Fruit fly (Drosophila melanogaster) whole organism, embryonic: ENCODE results near the gene Fnta.

ENCODE experiments used
- Ada2b ChIP-seq: fragments of 200-800 bp; sonication (Bioruptor generic); IDR thresholded peaks from 2 replicates; pipeline ENCODE4 v1.3.6; 2022; ENCODE audit warnings: missing biosample characterization, missing genetic modification characterization
- Blimp-1 ChIP-seq: fragments of 200-800 bp; sonication (Bioruptor generic); optimal IDR thresholded peaks from 3 replicates; lab custom pipeline; 2018; ENCODE audit warnings: missing biosample characterization, missing genetic modification characterization, mild to moderate bottlenecking, moderate library complexity, missing genetic modification reagents
- CG10959 ChIP-seq: fragments of 200-800 bp; sonication (Bioruptor generic); IDR thresholded peaks from 2 replicates; pipeline ENCODE4 v1.3.6; 2022; ENCODE audit warnings: missing biosample characterization, missing genetic modification characterization
- CG11696 ChIP-seq: fragments of 200-800 bp; sonication (Bioruptor generic); IDR thresholded peaks from 2 replicates; pipeline ENCODE4 v1.3.6; 2022; ENCODE audit warnings: missing biosample characterization, missing genetic modification characterization
- CG12391 ChIP-seq: fragments of 200-800 bp; sonication (Bioruptor generic); optimal IDR thresholded peaks from 3 replicates; lab custom pipeline; 2018; ENCODE audit warnings: missing biosample characterization, mild to moderate bottlenecking, missing genetic modification characterization, moderate library complexity
- CG13296 ChIP-seq: fragments of 200-800 bp; sonication (Bioruptor generic); optimal IDR thresholded peaks from 3 replicates; lab custom pipeline; 2018; ENCODE audit warnings: missing biosample characterization, mild to moderate bottlenecking, missing genetic modification characterization
- CG13424 ChIP-seq: fragments of 200-800 bp; sonication (Bioruptor generic); optimal IDR thresholded peaks from 2 replicates; lab custom pipeline; 2019; ENCODE audit warnings: missing biosample characterization, mild to moderate bottlenecking, missing genetic modification characterization, moderate library complexity
- CG1529 ChIP-seq: fragments of 200-800 bp; sonication (Bioruptor generic); optimal IDR thresholded peaks from 3 replicates; lab custom pipeline; 2018; ENCODE audit warnings: missing biosample characterization, missing genetic modification characterization
- CG1647 ChIP-seq: fragments of 200-800 bp; sonication (Bioruptor generic); optimal IDR thresholded peaks from 3 replicates; lab custom pipeline; 2016; ENCODE audit warnings: missing biosample characterization, missing genetic modification characterization
- CG17328 ChIP-seq: fragments of 200-800 bp; sonication (Bioruptor generic); IDR thresholded peaks from 2 replicates; pipeline ENCODE4 v1.3.6; 2022; ENCODE audit warnings: missing biosample characterization, missing genetic modification characterization
- CG17912 ChIP-seq: fragments of 200-800 bp; sonication (Bioruptor generic); optimal IDR thresholded peaks from 2 replicates; lab custom pipeline; 2018; ENCODE audit warnings: missing biosample characterization, mild to moderate bottlenecking, missing genetic modification characterization
- CG18599 ChIP-seq: fragments of 200-800 bp; sonication (Bioruptor generic); optimal IDR thresholded peaks from 3 replicates; lab custom pipeline; 2017; ENCODE audit warnings: missing biosample characterization, missing genetic modification characterization, mild to moderate bottlenecking, moderate library complexity, missing genetic modification reagents
- CG2120 ChIP-seq: fragments of 200-800 bp; sonication (Bioruptor generic); optimal IDR thresholded peaks from 3 replicates; lab custom pipeline; 2016; ENCODE audit warnings: missing biosample characterization, missing genetic modification characterization
- CG2712 ChIP-seq: fragments of 200-800 bp; optimal IDR thresholded peaks from 3 replicates; lab custom pipeline; 2019; ENCODE audit warnings: missing biosample characterization, mild to moderate bottlenecking, missing genetic modification characterization, moderate library complexity
- CG2889 ChIP-seq: fragments of 200-800 bp; sonication (Bioruptor generic); IDR thresholded peaks from 3 replicates; pipeline ENCODE4 v1.3.6; 2022; ENCODE audit warnings: missing biosample characterization, missing genetic modification characterization
- CG32532 ChIP-seq: fragments of 200-800 bp; sonication (Bioruptor generic); IDR thresholded peaks from 2 replicates; pipeline ENCODE4 v1.3.6; 2022; ENCODE audit warnings: missing biosample characterization, missing genetic modification characterization
- CG34422 ChIP-seq: fragments of 200-800 bp; sonication (Bioruptor generic); IDR thresholded peaks from 3 replicates; pipeline ENCODE4 v1.3.6; 2022; ENCODE audit warnings: missing biosample characterization, missing genetic modification characterization
- CG43689 ChIP-seq: fragments of 200-800 bp; sonication (Bioruptor generic); IDR thresholded peaks from 2 replicates; pipeline ENCODE4 v1.3.6; 2022; ENCODE audit warnings: missing biosample characterization, missing genetic modification characterization
- CG4730 ChIP-seq: fragments of 200-800 bp; sonication (Bioruptor generic); IDR thresholded peaks from 2 replicates; pipeline ENCODE4 v1.3.6; 2022; ENCODE audit warnings: missing biosample characterization, missing genetic modification characterization
- CG5245 ChIP-seq: fragments of 200-800 bp; sonication (Bioruptor generic); optimal IDR thresholded peaks from 3 replicates; lab custom pipeline; 2016; ENCODE audit warnings: missing biosample characterization, missing genetic modification characterization
- CG6683 ChIP-seq: fragments of 200-800 bp; sonication (Bioruptor generic); optimal IDR thresholded peaks from 2 replicates; lab custom pipeline; 2017; ENCODE audit warnings: missing biosample characterization, mild to moderate bottlenecking, missing genetic modification characterization, missing genetic modification reagents
- CG7556 ChIP-seq: fragments of 200-800 bp; sonication (Bioruptor generic); optimal IDR thresholded peaks from 2 replicates; lab custom pipeline; 2017; ENCODE audit warnings: missing biosample characterization, mild to moderate bottlenecking, missing genetic modification characterization
- CG7839 ChIP-seq: fragments of 200-800 bp; sonication (Bioruptor generic); optimal IDR thresholded peaks from 3 replicates; lab custom pipeline; 2018; ENCODE audit warnings: missing biosample characterization, mild to moderate bottlenecking, missing genetic modification characterization, moderate library complexity
- CG9727 ChIP-seq: fragments of 200-800 bp; sonication (Bioruptor generic); optimal IDR thresholded peaks from 3 replicates; lab custom pipeline; 2017; ENCODE audit warnings: missing biosample characterization, mild to moderate bottlenecking, missing genetic modification characterization
- CG9797 ChIP-seq: fragments of 200-800 bp; sonication (Bioruptor generic); optimal IDR thresholded peaks from 3 replicates; lab custom pipeline; 2018; ENCODE audit warnings: missing biosample characterization, mild to moderate bottlenecking, missing genetic modification characterization
- Chrac-16 ChIP-seq: fragments of 200-800 bp; sonication (Bioruptor generic); optimal IDR thresholded peaks from 3 replicates; lab custom pipeline; 2016; ENCODE audit warnings: missing biosample characterization, missing genetic modification characterization
- D19B ChIP-seq: fragments of 200-800 bp; sonication (Bioruptor generic); optimal IDR thresholded peaks from 2 replicates; lab custom pipeline; 2017; ENCODE audit warnings: missing biosample characterization, mild to moderate bottlenecking, missing genetic modification characterization
- Fer2 ChIP-seq: fragments of 200-800 bp; sonication (Bioruptor generic); optimal IDR thresholded peaks from 2 replicates; lab custom pipeline; 2018; ENCODE audit warnings: missing biosample characterization, mild to moderate bottlenecking, missing genetic modification characterization, moderate library complexity
- HHEX ChIP-seq: fragments of 200-800 bp; sonication (Bioruptor generic); optimal IDR thresholded peaks from 3 replicates; lab custom pipeline; 2017; ENCODE audit warnings: missing biosample characterization, mild to moderate bottlenecking, missing genetic modification characterization, missing genetic modification reagents
- Hr3 ChIP-seq: fragments of 200-800 bp; sonication (Bioruptor generic); optimal IDR thresholded peaks from 3 replicates; lab custom pipeline; 2016; ENCODE audit warnings: missing biosample characterization, missing genetic modification characterization
- Mad ChIP-seq: fragments of 200-800 bp; sonication (Bioruptor generic); optimal IDR thresholded peaks from 2 replicates; lab custom pipeline; 2016; ENCODE audit warnings: missing biosample characterization, missing genetic modification characterization
- Pdp1 ChIP-seq, 2 experiments: fragments of 200-800 bp; sonication (Bioruptor generic); optimal IDR thresholded peaks; 3 replicates each; lab custom pipeline; 2016; ENCODE audit warnings: missing biosample characterization in 2 of 2, missing genetic modification characterization in 2 of 2, mild to moderate bottlenecking in 1 of 2, moderate library complexity in 1 of 2
- Six4 ChIP-seq: fragments of 200-800 bp; sonication (Bioruptor generic); optimal IDR thresholded peaks from 2 replicates; lab custom pipeline; 2016; ENCODE audit warnings: missing biosample characterization, missing genetic modification characterization
- YL-1 ChIP-seq: fragments of 200-800 bp; sonication (Bioruptor generic); optimal IDR thresholded peaks from 3 replicates; lab custom pipeline; 2017; ENCODE audit warnings: missing biosample characterization, mild to moderate bottlenecking, missing genetic modification characterization
- ato ChIP-seq: fragments of 200-800 bp; sonication (Bioruptor generic); IDR thresholded peaks from 2 replicates; pipeline ENCODE4 v1.3.6; 2022; ENCODE audit warnings: missing biosample characterization, missing genetic modification characterization; ENCODE audit not compliant: partially characterized antibody
- bcd ChIP-seq: fragments of 200-800 bp; sonication (Bioruptor generic); optimal IDR thresholded peaks from 2 replicates; lab custom pipeline; 2017; ENCODE audit warnings: missing biosample characterization, mild to moderate bottlenecking, missing genetic modification characterization
- bsh ChIP-seq, 2 experiments: fragments of 200-800 bp; sonication (Bioruptor generic); optimal IDR thresholded peaks; 2 replicates each; lab custom pipeline; 2017 to 2018; ENCODE audit warnings: mild to moderate bottlenecking in 2 of 2, missing biosample characterization in 2 of 2, missing genetic modification characterization in 2 of 2, moderate library complexity in 1 of 2
- en ChIP-seq: fragments of 200-800 bp; sonication (Bioruptor generic); optimal IDR thresholded peaks from 2 replicates; lab custom pipeline; 2016; ENCODE audit warnings: missing biosample characterization, missing genetic modification characterization
- exex ChIP-seq: fragments of 200-800 bp; sonication (Bioruptor generic); optimal IDR thresholded peaks from 4 replicates; lab custom pipeline; 2018; ENCODE audit warnings: missing biosample characterization, mild to moderate bottlenecking, missing genetic modification characterization, moderate library complexity
- fd3F ChIP-seq: fragments of 200-800 bp; sonication (Bioruptor generic); optimal IDR thresholded peaks from 2 replicates; lab custom pipeline; 2018; ENCODE audit warnings: missing biosample characterization, mild to moderate bottlenecking, missing genetic modification characterization, moderate library complexity
- gce ChIP-seq: fragments of 200-800 bp; sonication (Bioruptor generic); IDR thresholded peaks from 3 replicates; pipeline ENCODE4 v1.3.6; 2022; ENCODE audit warnings: missing biosample characterization, missing genetic modification characterization
- gcm2 ChIP-seq: fragments of 200-800 bp; sonication (Bioruptor generic); optimal IDR thresholded peaks from 2 replicates; lab custom pipeline; 2016; ENCODE audit warnings: missing biosample characterization, missing genetic modification characterization
- hkb ChIP-seq, 2 experiments: fragments of 200-800 bp in 1 of 2; fragments of >200 bp in 1 of 2; sonication (Bioruptor generic) in 1 of 2; IDR thresholded peaks in 1 of 2; optimal IDR thresholded peaks in 1 of 2; 2 replicates each; pipeline versions ENCODE4 v1.3.6 to Lab custom; 2017 to 2022; ENCODE audit warnings: missing biosample characterization in 1 of 2, missing genetic modification characterization in 1 of 2
- hth ChIP-seq: fragments of >200 bp; optimal IDR thresholded peaks from 2 replicates; lab custom pipeline; 2017; ENCODE audit warnings: inconsistent platforms
- ind ChIP-seq: fragments of 200-800 bp; sonication (Bioruptor generic); optimal IDR thresholded peaks from 3 replicates; lab custom pipeline; 2016; ENCODE audit warnings: missing biosample characterization, missing genetic modification characterization
- jing ChIP-seq: fragments of 200-800 bp; sonication (Bioruptor generic); optimal IDR thresholded peaks from 2 replicates; lab custom pipeline; 2018; ENCODE audit warnings: missing biosample characterization, mild to moderate bottlenecking, missing genetic modification characterization
- lab ChIP-seq: fragments of 200-800 bp; sonication (Bioruptor generic); optimal IDR thresholded peaks from 3 replicates; lab custom pipeline; 2017; ENCODE audit warnings: missing biosample characterization, missing genetic modification characterization, mild to moderate bottlenecking, moderate library complexity, missing genetic modification reagents
- lmd ChIP-seq: fragments of 200-800 bp; sonication (Bioruptor generic); IDR thresholded peaks from 2 replicates; pipeline ENCODE4 v1.3.6; 2022; ENCODE audit warnings: missing biosample characterization, missing genetic modification characterization
- sisA ChIP-seq: fragments of 200-800 bp; sonication (Bioruptor generic); IDR thresholded peaks from 2 replicates; pipeline ENCODE4 v1.3.6; 2022; ENCODE audit warnings: missing biosample characterization, missing genetic modification characterization
- zen ChIP-seq: fragments of 200-800 bp; sonication (Bioruptor generic); optimal IDR thresholded peaks from 3 replicates; lab custom pipeline; 2018; ENCODE audit warnings: missing biosample characterization, mild to moderate bottlenecking, missing genetic modification characterization, moderate library complexity

Fnta gene

dm6 chr2L:4856118-4856517 lies 25.6 kb upstream of the Fnta start:
- peak; percentile 82 for TF ChIP-seq lab (GFP tag; lab: Kevin White, UChicago)
- TF ChIP-seq CG2889 (GFP tag; lab: Robert Waterston, UW): peak; percentile 41; the same call in 1 of the 3 replicates
- peak; percentile 53 for TF ChIP-seq CG13296 (GFP tag; lab: Kevin White, UChicago)
- TF ChIP-seq hkb (optimal IDR thresholded peaks at IDR 0.05; lab: Kevin White, UChicago): no peak
- TF ChIP-seq hkb (GFP tag; IDR thresholded peaks at IDR 0.05; lab: Robert Waterston, UW): peak; percentile 68
- peak; percentile 74 for TF ChIP-seq CG17328 (GFP tag; lab: Robert Waterston, UW)
- TF ChIP-seq Chrac-16 (GFP tag; lab: Kevin White, UChicago): peak; percentile 52
- peak; percentile 65 for TF ChIP-seq zen
- TF ChIP-seq Six4 (GFP tag; lab: Kevin White, UChicago): peak; percentile 45
- peak; percentile 66 for TF ChIP-seq CG2120 (GFP tag; lab: Kevin White, UChicago)
- TF ChIP-seq CG4730 (GFP tag; lab: Robert Waterston, UW): peak; percentile 27; the same call in 1 of the 2 replicates
- TF ChIP-seq fd3F: peak; percentile 9
- TF ChIP-seq CG18599: peak; percentile 80
- TF ChIP-seq Ada2b (GFP tag; lab: Robert Waterston, UW): peak; percentile 44; the same call in 1 of the 2 replicates
- no peak for TF ChIP-seq CG17912 (GFP tag; lab: Kevin White, UChicago)
- TF ChIP-seq gcm2 (GFP tag; lab: Kevin White, UChicago): no peak
- TF ChIP-seq lmd (GFP tag; lab: Robert Waterston, UW): peak; percentile 51
- TF ChIP-seq CG11696 (GFP tag; lab: Robert Waterston, UW): peak; percentile 87
- no peak for TF ChIP-seq exex (tag; lab: Kevin White, UChicago)
- TF ChIP-seq bsh (GFP tag; optimal IDR thresholded peaks at IDR 0.05; lab: Kevin White, UChicago): peak in 1 of 2 experiments; percentile 61
- TF ChIP-seq HHEX (GFP tag; lab: Kevin White, UChicago): peak; percentile 58
- peak in 1 of 2 experiments; percentile 19 for TF ChIP-seq Pdp1 (GFP tag; optimal IDR thresholded peaks at IDR 0.05; lab: Kevin White, UChicago)
- peak; percentile 52 for TF ChIP-seq CG6683 (GFP tag; lab: Kevin White, UChicago)
- TF ChIP-seq CG2712 (tag; lab: Kevin White, UChicago): peak; percentile 86
- peak; percentile 78 for TF ChIP-seq CG7839 (tag; lab: Kevin White, UChicago)
- no peak for TF ChIP-seq YL-1 (GFP tag; lab: Kevin White, UChicago)
- TF ChIP-seq Hr3: peak; percentile 39
- peak; percentile 68 for TF ChIP-seq CG34422 (GFP tag; lab: Robert Waterston, UW)
- TF ChIP-seq ato (GFP tag; lab: Robert Waterston, UW): no peak
- no peak for TF ChIP-seq hth (lab: Kevin White, UChicago)
- TF ChIP-seq CG1529: peak; percentile 38
- peak; percentile 83 for TF ChIP-seq CG12391 (tag; lab: Kevin White, UChicago)
- no peak for TF ChIP-seq Fer2 (tag; lab: Kevin White, UChicago)
- TF ChIP-seq CG1647 (GFP tag; lab: Kevin White, UChicago): no peak
- peak; percentile 36; the same call in 1 of the 2 replicates for TF ChIP-seq CG32532 (GFP tag; lab: Robert Waterston, UW)
- peak; percentile 24 for TF ChIP-seq jing
- TF ChIP-seq CG13424 (tag; lab: Kevin White, UChicago): peak; percentile 76
- TF ChIP-seq gce (GFP tag; lab: Robert Waterston, UW): 0 out of 3 replicates have a peak, but pooled peaks have one; percentile 14
- TF ChIP-seq CG10959 (GFP tag; lab: Robert Waterston, UW): no peak
- no peak for TF ChIP-seq D19B (GFP tag; lab: Kevin White, UChicago)
- TF ChIP-seq CG5245: peak; percentile 15
- no peak for TF ChIP-seq CG9797 (GFP tag; lab: Kevin White, UChicago)
- TF ChIP-seq CG9727 (GFP tag; lab: Kevin White, UChicago): peak; percentile 48
- TF ChIP-seq bcd (GFP tag; lab: Kevin White, UChicago): peak; percentile 44
- peak; percentile 82 for TF ChIP-seq Blimp-1 (GFP tag; lab: Kevin White, UChicago)
- TF ChIP-seq ind (GFP tag; lab: Kevin White, UChicago): peak; percentile 61
- TF ChIP-seq sisA (GFP tag; lab: Robert Waterston, UW): peak; percentile 43; the same call in 1 of the 2 replicates
- TF ChIP-seq Mad (GFP tag; lab: Kevin White, UChicago): no peak
- no peak for TF ChIP-seq en
- TF ChIP-seq CG43689 (GFP tag; lab: Robert Waterston, UW): peak; percentile 52; the same call in 1 of the 2 replicates
- TF ChIP-seq CG7556 (GFP tag; lab: Kevin White, UChicago): peak; percentile 74
